Worm (Caenorhabditis elegans): Measurements from ENCODE around the gene Y66D12A.16.

The Y66D12A.16 gene

ce11 chrIII:11544947-11545346 lies 21.6 kb downstream of the Y66D12A.16 start:
- TF ChIP-seq ztf-11 (tag; optimal IDR thresholded peaks at IDR 0.05): no peak

- TF ChIP-seq ztf-4 (tag; optimal IDR thresholded peaks at IDR 0.05) (no peak), fos-1 (tag; optimal IDR thresholded peaks at IDR 0.05) (peak; percentile 3)
These were observed 24.7 kb downstream of the Y66D12A.16 start, which contains the start of gene Y66D12A.13 for ce11 chrIII:11548070-11548469. Y66D12A.13 (plus strand) TSS chrIII:11548370.

ce11 chrIII:11554701-11555111 lies 31.4 kb downstream of the Y66D12A.16 start:
- TF ChIP-seq aly-2 (tag; optimal IDR thresholded peaks at IDR 0.05) (no peak), unc-39 (tag; optimal IDR thresholded peaks at IDR 0.05) (no peak), ceh-82 (tag; optimal IDR thresholded peaks at IDR 0.05) (no peak), zag-1 (tag; optimal IDR thresholded peaks at IDR 0.05) (no peak), nhr-25 (tag; optimal IDR thresholded peaks at IDR 0.05) (peak; percentile 44), ztf-4 (tag; optimal IDR thresholded peaks at IDR 0.05) (no peak), mab-5 (tag; optimal IDR thresholded peaks at IDR 0.05) (no peak), nhr-12 (tag; optimal IDR thresholded peaks at IDR 0.05) (no peak), nhr-129 (tag; optimal IDR thresholded peaks at IDR 0.05) (peak; percentile 24), C34F6.9 (tag; optimal IDR thresholded peaks at IDR 0.05) (no peak), unc-62 (GFP tag; optimal IDR thresholded peaks at IDR 0.05) (no peak), peb-1 (tag; optimal IDR thresholded peaks at IDR 0.05) (no peak), nhr-21 (tag; optimal IDR thresholded peaks at IDR 0.05) (peak; percentile 22), nhr-237 (tag; optimal IDR thresholded peaks at IDR 0.05) (no peak), alr-1 (tag; optimal IDR thresholded peaks at IDR 0.05) (no peak), ZK546.5 (tag; optimal IDR thresholded peaks at IDR 0.05) (no peak), egl-27 (tag; optimal IDR thresholded peaks at IDR 0.05) (no peak), unc-55 (GFP tag; optimal IDR thresholded peaks at IDR 0.05) (no peak), fos-1 (tag; optimal IDR thresholded peaks at IDR 0.05) (no peak), ama-1 (optimal IDR thresholded peaks at IDR 0.05) (no peak), sma-3 (GFP tag; optimal IDR thresholded peaks at IDR 0.05) (peak; percentile 41), sem-4 (tag; optimal IDR thresholded peaks at IDR 0.05) (no peak), elt-3 (tag; optimal IDR thresholded peaks at IDR 0.05) (no peak), sma-9 (GFP tag; optimal IDR thresholded peaks at IDR 0.05) (no peak), sma-9 (tag; optimal IDR thresholded peaks at IDR 0.05) (no peak), R02D3.7 (tag; optimal IDR thresholded peaks at IDR 0.05) (no peak), lin-11 (tag; optimal IDR thresholded peaks at IDR 0.05) (no peak), Y55F3AM.14 (GFP tag; optimal IDR thresholded peaks at IDR 0.05) (no peak), elt-1 (tag; optimal IDR thresholded peaks at IDR 0.05) (no peak), ceh-16 (tag; optimal IDR thresholded peaks at IDR 0.05) (no peak), F13H6.1 (tag; optimal IDR thresholded peaks at IDR 0.05) (no peak), nhr-23 (tag; optimal IDR thresholded peaks at IDR 0.05) (no peak), skn-1 (tag; optimal IDR thresholded peaks at IDR 0.05) (no peak), mdl-1 (tag; optimal IDR thresholded peaks at IDR 0.05) (no peak)

- no peak for TF ChIP-seq ztf-1 (GFP tag; conservative IDR thresholded peaks at IDR 0.05)
- peak; percentile 1 for TF ChIP-seq gmeb-1 (tag; optimal IDR thresholded peaks at IDR 0.05)
- peak; percentile 52 for TF ChIP-seq nhr-25 (tag; optimal IDR thresholded peaks at IDR 0.05)
- TF ChIP-seq F13H6.1 (tag; optimal IDR thresholded peaks at IDR 0.05): peak; percentile 46
- peak; percentile 17 for TF ChIP-seq ceh-16 (tag; optimal IDR thresholded peaks at IDR 0.05)
These were observed 33.5 kb downstream of the Y66D12A.16 start for ce11 chrIII:11556860-11557259.

- TF ChIP-seq mbf-1 (tag; optimal IDR thresholded peaks at IDR 0.05) (no peak), egl-27 (tag; optimal IDR thresholded peaks at IDR 0.05) (peak; percentile 6), lsy-2 (tag; optimal IDR thresholded peaks at IDR 0.05) (no peak), blmp-1 (tag; optimal IDR thresholded peaks at IDR 0.05; ENCODE audit: insufficient read depth) (no peak), ama-1 (optimal IDR thresholded peaks at IDR 0.05) (no peak), nhr-25 (tag; optimal IDR thresholded peaks at IDR 0.05) (peak; percentile 36), ztf-1 (GFP tag; conservative IDR thresholded peaks at IDR 0.05) (no peak), nhr-237 (tag; optimal IDR thresholded peaks at IDR 0.05) (no peak), nhr-10 (tag; optimal IDR thresholded peaks at IDR 0.05) (no peak), ceh-16 (tag; optimal IDR thresholded peaks at IDR 0.05) (peak; percentile 15)
These were observed 34.9 kb downstream of the Y66D12A.16 start for ce11 chrIII:11558251-11558650.
